Fruit fly (Drosophila melanogaster) whole organism, embryonic: Measurements from ENCODE around the gene Alp5.
A peak's percentile ranks its signal among the peaks of the same experiment; 100 is the strongest.

ENCODE experiments used
- CG10543 ChIP-seq: fragments of 200-800 bp; sonication (Bioruptor generic); optimal IDR thresholded peaks from 3 replicates; lab custom pipeline; 2017; ENCODE audit warnings: missing biosample characterization, mild to moderate bottlenecking, missing genetic modification characterization, moderate library complexity
- CG12155 ChIP-seq: fragments of 200-800 bp; sonication (Bioruptor generic); optimal IDR thresholded peaks from 3 replicates; lab custom pipeline; 2016; ENCODE audit warnings: missing biosample characterization, missing genetic modification characterization
- CG12391 ChIP-seq: fragments of 200-800 bp; sonication (Bioruptor generic); optimal IDR thresholded peaks from 3 replicates; lab custom pipeline; 2018; ENCODE audit warnings: missing biosample characterization, mild to moderate bottlenecking, missing genetic modification characterization, moderate library complexity
- CG12744 ChIP-seq: fragments of 200-800 bp; sonication (Bioruptor generic); optimal IDR thresholded peaks from 2 replicates; lab custom pipeline; 2016; ENCODE audit warnings: missing biosample characterization, missing genetic modification characterization
- CG15479 ChIP-seq: fragments of 200-800 bp; sonication (Bioruptor generic); optimal IDR thresholded peaks from 3 replicates; lab custom pipeline; 2019; ENCODE audit warnings: missing biosample characterization, mild to moderate bottlenecking, missing genetic modification characterization, moderate library complexity
- CG18599 ChIP-seq: fragments of 200-800 bp; sonication (Bioruptor generic); optimal IDR thresholded peaks from 3 replicates; lab custom pipeline; 2017; ENCODE audit warnings: missing biosample characterization, missing genetic modification characterization, mild to moderate bottlenecking, moderate library complexity, missing genetic modification reagents
- CG2678 ChIP-seq: fragments of 200-800 bp; sonication (Bioruptor generic); optimal IDR thresholded peaks from 3 replicates; lab custom pipeline; 2019; ENCODE audit warnings: missing biosample characterization, mild to moderate bottlenecking, missing genetic modification characterization, moderate library complexity
- CG34376 ChIP-seq: fragments of 200-800 bp; sonication (Bioruptor generic); optimal IDR thresholded peaks from 2 replicates; lab custom pipeline; 2018; ENCODE audit warnings: missing biosample characterization, mild to moderate bottlenecking, missing genetic modification characterization
- CG34422 ChIP-seq: fragments of 200-800 bp; sonication (Bioruptor generic); IDR thresholded peaks from 3 replicates; pipeline ENCODE4 v1.3.6; 2022; ENCODE audit warnings: missing biosample characterization, missing genetic modification characterization
- CG4360 ChIP-seq: fragments of 200-800 bp; sonication (Bioruptor generic); IDR thresholded peaks from 2 replicates; pipeline ENCODE4 v1.3.6; 2022; ENCODE audit warnings: missing biosample characterization, missing genetic modification characterization
- CG6254 ChIP-seq: fragments of 200-800 bp; sonication (Bioruptor generic); optimal IDR thresholded peaks from 3 replicates; lab custom pipeline; 2017; ENCODE audit warnings: mild to moderate bottlenecking, missing biosample characterization, missing genetic modification reagents, missing genetic modification characterization
- CG6272 ChIP-seq: fragments of 200-800 bp; sonication (Bioruptor generic); IDR thresholded peaks from 2 replicates; pipeline ENCODE4 v1.3.6; 2022; ENCODE audit warnings: missing biosample characterization, missing genetic modification characterization
- CG8290 ChIP-seq, 3 experiments: fragments of 200-800 bp; sonication (Bioruptor generic); optimal IDR thresholded peaks; 2 replicates each; lab custom pipeline; 2016 to 2019; ENCODE audit warnings: missing biosample characterization in 3 of 3, missing genetic modification characterization in 3 of 3, mild to moderate bottlenecking in 2 of 3, moderate library complexity in 1 of 3
- CG8478 ChIP-seq: fragments of >200 bp; optimal IDR thresholded peaks from 2 replicates; lab custom pipeline; 2018
- Chrac-16 ChIP-seq: fragments of 200-800 bp; sonication (Bioruptor generic); optimal IDR thresholded peaks from 3 replicates; lab custom pipeline; 2016; ENCODE audit warnings: missing biosample characterization, missing genetic modification characterization
- D ChIP-seq, 2 experiments: fragments of 200-800 bp in 1 of 2; fragments of >200 bp in 1 of 2; sonication (Bioruptor generic) in 1 of 2; optimal IDR thresholded peaks; 2 replicates in 1 of 2; 3 replicates in 1 of 2; lab custom pipeline; 2017; ENCODE audit warnings: mild to moderate bottlenecking in 1 of 2, missing biosample characterization in 1 of 2, missing genetic modification characterization in 1 of 2, missing genetic modification reagents in 1 of 2
- Dbx ChIP-seq: fragments of 200-800 bp; sonication (Bioruptor generic); IDR thresholded peaks from 3 replicates; pipeline ENCODE4 v1.3.6; 2022; ENCODE audit warnings: missing biosample characterization, missing genetic modification characterization
- Deaf1 ChIP-seq: fragments of 200-800 bp; optimal IDR thresholded peaks from 3 replicates; lab custom pipeline; 2019; ENCODE audit warnings: missing biosample characterization, mild to moderate bottlenecking, missing genetic modification characterization, moderate library complexity
- GATAe ChIP-seq: fragments of 200-800 bp; sonication (Bioruptor generic); conservative IDR thresholded peaks from 2 replicates; pipeline ENCODE4 v1.3.6; 2022; ENCODE audit warnings: missing biosample characterization, missing genetic modification characterization
- HHEX ChIP-seq: fragments of 200-800 bp; sonication (Bioruptor generic); optimal IDR thresholded peaks from 3 replicates; lab custom pipeline; 2017; ENCODE audit warnings: missing biosample characterization, mild to moderate bottlenecking, missing genetic modification characterization, missing genetic modification reagents
- Hmr ChIP-seq: fragments of 200-800 bp; sonication (Bioruptor generic); optimal IDR thresholded peaks from 3 replicates; lab custom pipeline; 2017; ENCODE audit warnings: mild to moderate bottlenecking, missing biosample characterization, missing genetic modification reagents, missing genetic modification characterization
- Hr78 ChIP-seq, 2 experiments: fragments of 200-800 bp in 1 of 2; fragments of >200 bp in 1 of 2; sonication (Bioruptor generic) in 1 of 2; optimal IDR thresholded peaks; 2 replicates each; lab custom pipeline; 2017 to 2019; ENCODE audit warnings: missing biosample characterization in 2 of 2, missing genetic modification characterization in 2 of 2, mild to moderate bottlenecking in 1 of 2, moderate library complexity in 1 of 2
- Jarid2 ChIP-seq: fragments of 200-800 bp; sonication (Bioruptor generic); optimal IDR thresholded peaks from 3 replicates; lab custom pipeline; 2017; ENCODE audit warnings: mild to moderate bottlenecking, missing biosample characterization, missing genetic modification reagents, missing genetic modification characterization
- Med ChIP-seq: fragments of 200-800 bp; sonication (Bioruptor generic); peaks from one replicate; lab custom pipeline; 2016; ENCODE audit warnings: missing biosample characterization, missing genetic modification characterization, mild to moderate bottlenecking, inconsistent platforms, moderate library complexity
- NFAT ChIP-seq: fragments of 200-800 bp; sonication (Bioruptor generic); IDR thresholded peaks from 2 replicates; pipeline ENCODE4 v1.3.6; 2022; ENCODE audit warnings: missing biosample characterization, missing genetic modification characterization
- Nf-YB ChIP-seq: fragments of 200-800 bp; sonication (Bioruptor generic); optimal IDR thresholded peaks from 3 replicates; lab custom pipeline; 2019; ENCODE audit warnings: missing biosample characterization, mild to moderate bottlenecking, missing genetic modification characterization, moderate library complexity
- Nf-YC ChIP-seq: fragments of 200-800 bp; optimal IDR thresholded peaks from 3 replicates; lab custom pipeline; 2019; ENCODE audit warnings: missing biosample characterization, mild to moderate bottlenecking, missing genetic modification characterization, moderate library complexity
- Oli ChIP-seq: fragments of 200-800 bp; sonication (Bioruptor generic); optimal IDR thresholded peaks from 2 replicates; lab custom pipeline; 2018; ENCODE audit warnings: missing biosample characterization, mild to moderate bottlenecking, missing genetic modification characterization, moderate library complexity
- Tbp ChIP-seq: fragments of >200 bp; optimal IDR thresholded peaks from 2 replicates; lab custom pipeline; 2018; ENCODE audit warnings: missing biosample characterization, missing genetic modification characterization
- Trl ChIP-seq, 3 experiments: fragments of >200 bp in 2 of 3; fragments of 200-800 bp in 1 of 3; sonication (Bioruptor generic) in 1 of 3; optimal IDR thresholded peaks; 2 replicates in 1 of 3; 3 replicates in 2 of 3; lab custom pipeline; 2016 to 2017; ENCODE audit warnings: missing biosample characterization in 1 of 3, missing genetic modification characterization in 1 of 3
- Xrp1 ChIP-seq: fragments of 200-800 bp; sonication (Bioruptor generic); IDR thresholded peaks from 2 replicates; pipeline ENCODE4 v1.3.6; 2022; ENCODE audit warnings: missing biosample characterization, missing genetic modification characterization
- abd-A ChIP-seq: fragments of 200-800 bp; sonication (Bioruptor generic); optimal IDR thresholded peaks from 3 replicates; lab custom pipeline; 2019; ENCODE audit warnings: missing biosample characterization, mild to moderate bottlenecking, missing genetic modification characterization, moderate library complexity
- bbx ChIP-seq: fragments of 200-800 bp; sonication (Bioruptor generic); IDR thresholded peaks from 2 replicates; pipeline ENCODE4 v1.3.6; 2022; ENCODE audit warnings: missing biosample characterization, missing genetic modification characterization; ENCODE audit not compliant: partially characterized antibody
- danr ChIP-seq: fragments of 200-800 bp; sonication (Bioruptor generic); IDR thresholded peaks from 2 replicates; pipeline ENCODE4 v1.3.6; 2022; ENCODE audit warnings: missing biosample characterization, missing genetic modification characterization
- dmrt11E ChIP-seq: fragments of 200-800 bp; sonication (Bioruptor generic); optimal IDR thresholded peaks from 3 replicates; lab custom pipeline; 2018; ENCODE audit warnings: missing biosample characterization, mild to moderate bottlenecking, missing genetic modification characterization, moderate library complexity
- ems ChIP-seq: fragments of 200-800 bp; sonication (Bioruptor generic); optimal IDR thresholded peaks from 3 replicates; lab custom pipeline; 2016; ENCODE audit warnings: missing biosample characterization, missing genetic modification characterization
- fd3F ChIP-seq: fragments of 200-800 bp; sonication (Bioruptor generic); optimal IDR thresholded peaks from 2 replicates; lab custom pipeline; 2018; ENCODE audit warnings: missing biosample characterization, mild to moderate bottlenecking, missing genetic modification characterization, moderate library complexity
- gro ChIP-seq: fragments of 200-800 bp; sonication (Bioruptor generic); optimal IDR thresholded peaks from 2 replicates; lab custom pipeline; 2016; ENCODE audit warnings: missing biosample characterization, missing genetic modification characterization
- hth ChIP-seq: fragments of >200 bp; optimal IDR thresholded peaks from 2 replicates; lab custom pipeline; 2017; ENCODE audit warnings: inconsistent platforms
- lmd ChIP-seq: fragments of 200-800 bp; sonication (Bioruptor generic); IDR thresholded peaks from 2 replicates; pipeline ENCODE4 v1.3.6; 2022; ENCODE audit warnings: missing biosample characterization, missing genetic modification characterization
- nerfin-1 ChIP-seq: fragments of 200-800 bp; sonication (Bioruptor generic); optimal IDR thresholded peaks from 3 replicates; lab custom pipeline; 2019; ENCODE audit warnings: missing biosample characterization, mild to moderate bottlenecking, missing genetic modification characterization, moderate library complexity
- oc ChIP-seq: fragments of 200-800 bp; sonication (Bioruptor generic); optimal IDR thresholded peaks from 2 replicates; lab custom pipeline; 2018; ENCODE audit warnings: missing biosample characterization, mild to moderate bottlenecking, missing genetic modification characterization, moderate library complexity
- org-1 ChIP-seq: fragments of 200-800 bp; sonication (Bioruptor generic); optimal IDR thresholded peaks from 2 replicates; lab custom pipeline; 2017; ENCODE audit warnings: missing biosample characterization, missing genetic modification characterization
- pros ChIP-seq: fragments of 200-800 bp; sonication (Bioruptor generic); optimal IDR thresholded peaks from 3 replicates; lab custom pipeline; 2019; ENCODE audit warnings: missing biosample characterization, mild to moderate bottlenecking, missing genetic modification characterization, moderate library complexity
- row ChIP-seq: fragments of 200-800 bp; sonication (Bioruptor generic); IDR thresholded peaks from 3 replicates; pipeline ENCODE4 v1.3.6; 2022; ENCODE audit warnings: missing biosample characterization, missing genetic modification characterization
- scrt ChIP-seq: fragments of 200-800 bp; sonication (Bioruptor generic); optimal IDR thresholded peaks from 2 replicates; lab custom pipeline; 2018; ENCODE audit warnings: missing biosample characterization, mild to moderate bottlenecking, missing genetic modification characterization, moderate library complexity
- sug ChIP-seq: fragments of 200-800 bp; optimal IDR thresholded peaks from 2 replicates; lab custom pipeline; 2019; ENCODE audit warnings: missing biosample characterization, mild to moderate bottlenecking, missing genetic modification characterization, moderate library complexity
- vfl ChIP-seq: fragments of 200-800 bp; sonication (Bioruptor generic); optimal IDR thresholded peaks from 2 replicates; lab custom pipeline; 2016; ENCODE audit warnings: missing biosample characterization, missing genetic modification characterization

Alp5 gene

dm6 chr3R:20984087-20984486 lies 22.7 kb downstream of the Alp5 start (continued):
- no peak for TF ChIP-seq HHEX
- no peak for TF ChIP-seq hth
- TF ChIP-seq ems (GFP tag; lab: Kevin White, UChicago) = no peak
- TF ChIP-seq D (optimal IDR thresholded peaks at IDR 0.05; lab: Kevin White, UChicago) = no peak
- TF ChIP-seq D (GFP tag; optimal IDR thresholded peaks at IDR 0.05; lab: Kevin White, UChicago) = no peak
- TF ChIP-seq oc (tag; lab: Kevin White, UChicago) = no peak
- peak; percentile 57 for TF ChIP-seq Med (GFP tag; lab: Kevin White, UChicago)
- TF ChIP-seq org-1 = no peak
- TF ChIP-seq bbx = no peak
- TF ChIP-seq CG2678 (tag; lab: Kevin White, UChicago) = no peak
- TF ChIP-seq gro (GFP tag; lab: Kevin White, UChicago) = no peak
- 0 out of 2 replicates have a peak, but pooled peaks have one; percentile 3 for TF ChIP-seq NFAT (GFP tag; lab: Robert Waterston, UW)
- no peak for TF ChIP-seq CG6254 (GFP tag; lab: Kevin White, UChicago)
- peak; percentile 76 for TF ChIP-seq CG8478 (lab: Kevin White, UChicago)

dm6 chr3R:20977846-20978295 lies 28.9 kb downstream of the Alp5 start, which contains the start of gene Calx:
TSS of gene Calx (plus strand) at chr3R:20978183.
- peak; percentile 6 for TF ChIP-seq CG12155 (GFP tag; lab: Kevin White, UChicago)
- TF ChIP-seq Nf-YC (tag; lab: Kevin White, UChicago) = peak; percentile 52
- no peak for TF ChIP-seq CG8290 (GFP tag; optimal IDR thresholded peaks at IDR 0.05; lab: Kevin White, UChicago)
- peak in 1 of 2 experiments; percentile 39 for TF ChIP-seq CG8290 (tag; optimal IDR thresholded peaks at IDR 0.05; lab: Kevin White, UChicago)
- no peak for TF ChIP-seq CG12391
- peak; percentile 49 to 51 for TF ChIP-seq Trl (optimal IDR thresholded peaks at IDR 0.05; lab: Kevin White, UChicago)
- no peak for TF ChIP-seq Trl (GFP tag; optimal IDR thresholded peaks at IDR 0.05; lab: Kevin White, UChicago)
- TF ChIP-seq GATAe = peak; percentile 16; the same call in 1 of the 2 replicates
- TF ChIP-seq Chrac-16 = no peak
- peak; percentile 68 for TF ChIP-seq Jarid2 (GFP tag; lab: Kevin White, UChicago)
- no peak for TF ChIP-seq Oli
- peak; percentile 66 for TF ChIP-seq CG15479
- TF ChIP-seq danr (GFP tag; lab: Robert Waterston, UW) = no peak
- TF ChIP-seq lmd (GFP tag; lab: Robert Waterston, UW) = no peak
- no peak for TF ChIP-seq Hr78 (GFP tag; optimal IDR thresholded peaks at IDR 0.05; lab: Kevin White, UChicago)
- peak; percentile 3 for TF ChIP-seq CG34376 (GFP tag; lab: Kevin White, UChicago)
- no peak for TF ChIP-seq CG6272 (GFP tag; lab: Robert Waterston, UW)
- no peak for TF ChIP-seq vfl (GFP tag; lab: Kevin White, UChicago)
- TF ChIP-seq CG10543 (GFP tag; lab: Kevin White, UChicago) = no peak
- no peak for TF ChIP-seq Xrp1 (GFP tag; lab: Robert Waterston, UW)
- peak; percentile 35 for TF ChIP-seq scrt (GFP tag; lab: Kevin White, UChicago)
- TF ChIP-seq sug (tag; lab: Kevin White, UChicago) = peak; percentile 32
- TF ChIP-seq row = peak; percentile 34; the same call in 1 of the 3 replicates
- peak; percentile 60 for TF ChIP-seq pros (GFP tag; lab: Kevin White, UChicago)
- 0 out of 3 replicates have a peak, but pooled peaks have one; percentile 16 for TF ChIP-seq Dbx (GFP tag; lab: Robert Waterston, UW)
- peak; percentile 22 for TF ChIP-seq Hmr
- TF ChIP-seq nerfin-1 = peak; percentile 24
- TF ChIP-seq Nf-YB (GFP tag; lab: Kevin White, UChicago) = peak; percentile 29
- TF ChIP-seq dmrt11E (tag; lab: Kevin White, UChicago) = no peak
- peak; percentile 99 for TF ChIP-seq Deaf1 (tag; lab: Kevin White, UChicago)
- 0 out of 3 replicates have a peak, but pooled peaks have one; percentile 31 for TF ChIP-seq CG34422 (GFP tag; lab: Robert Waterston, UW)
- TF ChIP-seq abd-A (tag; lab: Kevin White, UChicago) = peak; percentile 78
- peak; percentile 28 for TF ChIP-seq CG18599 (GFP tag; lab: Kevin White, UChicago)
- TF ChIP-seq Tbp (GFP tag; lab: Kevin White, UChicago) = no peak
- no peak for TF ChIP-seq fd3F
- peak; percentile 71; the same call in 1 of the 2 replicates for TF ChIP-seq CG4360 (GFP tag; lab: Robert Waterston, UW)
- TF ChIP-seq CG12744 (GFP tag; lab: Kevin White, UChicago) = no peak
